Fruit fly (Drosophila melanogaster) whole organism, wandering third instar larva: ENCODE measurements around the gene Jon25Bii.

ENCODE experiments used
- Dfd ChIP-seq: fragments of >200 bp; optimal IDR thresholded peaks from 2 replicates; lab custom pipeline; 2017; ENCODE audit warnings: missing biosample characterization, missing genetic modification characterization
- Jra ChIP-seq: sonication (Bioruptor generic); optimal IDR thresholded peaks from 2 replicates; lab custom pipeline; 2016; ENCODE audit warnings: missing biosample characterization, missing genetic modification characterization
- brk ChIP-seq: fragments of 200-800 bp; sonication (Bioruptor generic); optimal IDR thresholded peaks from 2 replicates; lab custom pipeline; 2016; ENCODE audit warnings: missing biosample characterization, mild to moderate bottlenecking, missing genetic modification characterization
- pan ChIP-seq: fragments of >200 bp; optimal IDR thresholded peaks from 2 replicates; lab custom pipeline; 2017
- psq ChIP-seq: fragments of 200-800 bp; sonication (Bioruptor generic); optimal IDR thresholded peaks from 3 replicates; lab custom pipeline; 2017; ENCODE audit warnings: missing biosample characterization, mild to moderate bottlenecking, missing genetic modification characterization, moderate library complexity

DNA sequence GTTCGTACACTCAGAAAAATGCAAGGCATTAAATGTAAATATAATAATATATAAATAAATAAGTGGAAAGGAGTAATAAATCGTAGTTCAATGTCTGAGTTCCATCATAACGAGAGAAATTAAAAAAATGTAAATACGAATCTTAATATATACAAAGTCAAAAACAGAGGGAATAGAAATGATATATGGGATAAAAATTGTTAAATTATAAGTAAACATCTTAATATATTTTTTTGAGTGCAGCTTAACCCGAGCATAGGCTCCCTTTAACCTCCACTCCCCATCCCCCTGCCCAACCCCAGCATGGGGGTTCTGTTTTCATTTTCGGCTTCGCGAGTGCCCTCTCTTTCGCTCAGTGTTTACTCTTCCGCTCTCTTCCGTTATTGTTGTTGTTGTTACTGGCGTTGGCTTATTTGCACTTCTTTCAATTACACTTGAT, 37.2 kb downstream of the Jon25Bii start:
- TF ChIP-seq Dfd (GFP tag; lab: Kevin White, UChicago) (no peak), Jra (GFP tag; lab: Kevin White, UChicago) (no peak), pan (lab: Kevin White, UChicago) (no peak), brk (no peak), psq (GFP tag; lab: Kevin White, UChicago) (peak; percentile 64)
